Worm (Caenorhabditis elegans) whole organism, late embryonic: ENCODE measurements around the gene cpr-2.
A peak's percentile ranks its signal among the peaks of the same experiment; 100 is the strongest.

Source experiments
- Y22D7AL.16 ChIP-seq: sonication (generic microtip); optimal IDR thresholded peaks from 2 replicates; lab custom pipeline; 2016; ENCODE audit warnings: missing genetic modification characterization, missing compliant biosample characterization
- ama-1 ChIP-seq: fragments of 150-350 bp; optimal IDR thresholded peaks from 2 replicates; lab custom pipeline; 2014
- ceh-14 ChIP-seq: sonication (generic microtip); optimal IDR thresholded peaks from 2 replicates; lab custom pipeline; 2016; ENCODE audit warnings: missing genotype, missing genetic modification characterization, missing compliant biosample characterization
- ceh-19 ChIP-seq: fragments of 200-800 bp; sonication (Bioruptor generic); optimal IDR thresholded peaks from 2 replicates; lab custom pipeline; 2018; ENCODE audit warnings: mild to moderate bottlenecking, missing genetic modification characterization, missing compliant biosample characterization
- ceh-30 ChIP-seq: fragments of 150-350 bp; optimal IDR thresholded peaks from 2 replicates; lab custom pipeline; 2014; ENCODE audit warnings: missing biosample characterization, missing genetic modification characterization
- ceh-31 ChIP-seq: sonication (generic microtip); optimal IDR thresholded peaks from 2 replicates; lab custom pipeline; 2016; ENCODE audit warnings: missing genetic modification characterization, missing compliant biosample characterization
- ceh-6 ChIP-seq: fragments of 200-800 bp; sonication (Bioruptor generic); optimal IDR thresholded peaks from 2 replicates; lab custom pipeline; 2018; ENCODE audit warnings: mild to moderate bottlenecking, missing genetic modification characterization, missing compliant biosample characterization
- ceh-9 ChIP-seq: sonication (generic microtip); optimal IDR thresholded peaks from 2 replicates; lab custom pipeline; 2016; ENCODE audit warnings: mild to moderate bottlenecking, missing genetic modification characterization, inconsistent platforms, missing compliant biosample characterization
- che-1 ChIP-seq: sonication (generic microtip); optimal IDR thresholded peaks from 2 replicates; lab custom pipeline; 2016; ENCODE audit warnings: mild to moderate bottlenecking, missing genetic modification characterization, missing compliant biosample characterization
- dmd-4 ChIP-seq: sonication (generic microtip); optimal IDR thresholded peaks from 2 replicates; lab custom pipeline; 2016; ENCODE audit warnings: borderline replicate concordance, missing genetic modification characterization, missing compliant biosample characterization
- dve-1 ChIP-seq: sonication (generic microtip); optimal IDR thresholded peaks from 2 replicates; lab custom pipeline; 2017; ENCODE audit warnings: antibody characterized with exemption, mild to moderate bottlenecking, missing genetic modification characterization, missing compliant biosample characterization
- elt-2 ChIP-seq: sonication (generic microtip); optimal IDR thresholded peaks from 2 replicates; lab custom pipeline; 2016; ENCODE audit warnings: missing genetic modification reagents, missing genetic modification characterization, missing compliant biosample characterization
- elt-4 ChIP-seq: sonication (generic microtip); optimal IDR thresholded peaks from 2 replicates; lab custom pipeline; 2016; ENCODE audit warnings: missing genetic modification characterization, missing compliant biosample characterization
- ets-4 ChIP-seq: sonication (generic microtip); optimal IDR thresholded peaks from 2 replicates; lab custom pipeline; 2016; ENCODE audit warnings: missing genetic modification characterization, missing compliant biosample characterization
- eyg-1 ChIP-seq: sonication (generic microtip); optimal IDR thresholded peaks from 2 replicates; lab custom pipeline; 2016; ENCODE audit warnings: missing genotype, missing genetic modification characterization, missing compliant biosample characterization
- fkh-10 ChIP-seq: fragments of 150-350 bp; optimal IDR thresholded peaks from 2 replicates; lab custom pipeline; 2014; ENCODE audit warnings: missing biosample characterization, missing genetic modification reagents, missing genetic modification characterization
- fkh-6 ChIP-seq: sonication (generic microtip); optimal IDR thresholded peaks from 2 replicates; lab custom pipeline; 2016; ENCODE audit warnings: missing genetic modification characterization, missing compliant biosample characterization
- hlh-30 ChIP-seq: sonication (generic microtip); optimal IDR thresholded peaks from 2 replicates; lab custom pipeline; 2017; ENCODE audit warnings: antibody characterized with exemption, missing genetic modification characterization, missing compliant biosample characterization; ENCODE audit not compliant: insufficient read depth
- hlh-6 ChIP-seq: sonication (generic microtip); optimal IDR thresholded peaks from 2 replicates; lab custom pipeline; 2016; ENCODE audit warnings: missing genotype, missing genetic modification characterization, missing compliant biosample characterization
- hlh-8 ChIP-seq: sonication (generic microtip); optimal IDR thresholded peaks from 2 replicates; lab custom pipeline; 2016; ENCODE audit warnings: missing genotype, missing genetic modification characterization, missing compliant biosample characterization
- lin-11 ChIP-seq: fragments of 200-800 bp; sonication (Bioruptor generic); optimal IDR thresholded peaks from 2 replicates; lab custom pipeline; 2018; ENCODE audit warnings: mild to moderate bottlenecking, missing genetic modification characterization, missing compliant biosample characterization
- mec-3 ChIP-seq: sonication (generic microtip); optimal IDR thresholded peaks from 2 replicates; lab custom pipeline; 2016; ENCODE audit warnings: borderline replicate concordance, missing genetic modification characterization, missing compliant biosample characterization
- nfya-1 ChIP-seq: sonication (generic microtip); optimal IDR thresholded peaks from 2 replicates; lab custom pipeline; 2017; ENCODE audit warnings: missing genetic modification characterization, mild to moderate bottlenecking, missing compliant biosample characterization, antibody characterized with exemption, moderate library complexity
- odd-2 ChIP-seq: sonication (generic microtip); optimal IDR thresholded peaks from 2 replicates; lab custom pipeline; 2017; ENCODE audit warnings: antibody characterized with exemption, mild to moderate bottlenecking, missing genetic modification characterization, missing compliant biosample characterization
- pag-3 ChIP-seq: sonication (generic microtip); optimal IDR thresholded peaks from 2 replicates; lab custom pipeline; 2016; ENCODE audit warnings: missing compliant biosample characterization, missing genetic modification characterization, borderline replicate concordance
- pax-1 ChIP-seq: fragments of 150-350 bp; optimal IDR thresholded peaks from 2 replicates; lab custom pipeline; 2014; ENCODE audit warnings: missing biosample characterization, missing genetic modification characterization
- pha-2 ChIP-seq: sonication (generic microtip); optimal IDR thresholded peaks from 2 replicates; lab custom pipeline; 2017; ENCODE audit warnings: mild to moderate bottlenecking, missing genetic modification characterization, missing compliant biosample characterization
- pqm-1 ChIP-seq: sonication (generic microtip); optimal IDR thresholded peaks from 2 replicates; lab custom pipeline; 2016; ENCODE audit warnings: missing genetic modification characterization, missing compliant biosample characterization
- sox-2 ChIP-seq: fragments of 200-800 bp; sonication (Bioruptor generic); IDR thresholded peaks from 2 replicates; pipeline ENCODE4 v1.3.6; 2022; ENCODE audit warnings: missing genetic modification reagents, missing genetic modification characterization, missing compliant biosample characterization
- syd-9 ChIP-seq: sonication (generic microtip); optimal IDR thresholded peaks from 2 replicates; lab custom pipeline; 2016; ENCODE audit warnings: mild to moderate bottlenecking, missing genetic modification characterization, moderate library complexity, missing compliant biosample characterization
- ttx-3 ChIP-seq: sonication (generic microtip); optimal IDR thresholded peaks from 2 replicates; lab custom pipeline; 2016; ENCODE audit warnings: missing genetic modification reagents, missing genetic modification characterization, missing compliant biosample characterization
- unc-3 ChIP-seq, 2 experiments: fragments of 200-800 bp in 1 of 2; sonication (Bioruptor generic) in 1 of 2; sonication (generic microtip) in 1 of 2; conservative IDR thresholded peaks in 1 of 2; optimal IDR thresholded peaks in 1 of 2; 2 replicates each; pipeline versions ENCODE4 v1.3.6 to Lab custom; 2016 to 2022; ENCODE audit warnings: missing compliant biosample characterization in 2 of 2, missing genetic modification characterization in 2 of 2, missing genetic modification reagents in 1 of 2
- unc-55 ChIP-seq: sonication (generic microtip); optimal IDR thresholded peaks from 2 replicates; lab custom pipeline; 2017; ENCODE audit warnings: missing biosample characterization, missing genetic modification reagents, missing genetic modification characterization
- zip-5 ChIP-seq: sonication (generic microtip); optimal IDR thresholded peaks from 2 replicates; lab custom pipeline; 2016; ENCODE audit warnings: missing genetic modification characterization, missing compliant biosample characterization

cpr-2 gene

ce11 chrV:16505828-16506227 is 28.1 kb downstream of the cpr-2 start, which contains the start of gene nhr-54:
TSS of gene nhr-54 (minus strand) at chrV:16505928.
- TF ChIP-seq unc-55 (GFP tag; lab: Kevin White, UChicago) (no peak), fkh-6 (tag; lab: Kevin White, UChicago) (no peak), syd-9 (tag; lab: Kevin White, UChicago) (no peak), ceh-6 (no peak), dmd-4 (tag; lab: Kevin White, UChicago) (no peak), che-1 (tag; lab: Kevin White, UChicago) (no peak)

DNA sequence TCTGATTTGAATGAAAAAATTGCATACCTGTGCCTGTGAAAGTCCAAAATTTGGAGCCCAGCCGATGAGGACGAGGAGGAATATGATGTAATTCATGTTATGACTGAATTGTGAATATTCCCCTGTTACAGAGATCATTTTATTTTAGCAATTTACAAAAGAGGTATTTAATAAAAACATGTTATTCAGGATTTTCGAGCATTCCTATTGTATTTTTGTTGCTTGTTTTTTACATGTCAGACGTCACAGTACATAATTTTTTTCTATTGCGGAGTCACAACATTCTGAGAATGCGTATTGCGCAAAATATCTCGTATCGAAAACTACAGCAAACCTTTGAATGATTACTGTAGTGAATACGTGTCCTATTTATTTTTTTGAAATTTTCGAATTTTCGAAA is 30.7 kb downstream of the cpr-2 start, which contains the start of gene F36D3.14:
Gene F36D3.14, minus strand, starts transcription at position 101 of the 400 bp plus-strand sequence.
- TF ChIP-seq ceh-31 (tag; lab: Kevin White, UChicago): no peak
- TF ChIP-seq pqm-1 (tag; lab: Kevin White, UChicago): no peak
- no peak for TF ChIP-seq hlh-30 (tag; lab: Kevin White, UChicago)
- TF ChIP-seq ets-4 (tag; lab: Kevin White, UChicago): no peak
- no peak for TF ChIP-seq unc-55 (GFP tag; lab: Kevin White, UChicago)
- no peak for TF ChIP-seq ttx-3 (tag; lab: Kevin White, UChicago)
- no peak for TF ChIP-seq pag-3 (tag; lab: Kevin White, UChicago)
- TF ChIP-seq lin-11 (tag; lab: Kevin White, UChicago): no peak
- TF ChIP-seq nfya-1 (tag; lab: Kevin White, UChicago): no peak
- no peak for TF ChIP-seq pha-2
- no peak for TF ChIP-seq ceh-14 (tag; lab: Kevin White, UChicago)

DNA sequence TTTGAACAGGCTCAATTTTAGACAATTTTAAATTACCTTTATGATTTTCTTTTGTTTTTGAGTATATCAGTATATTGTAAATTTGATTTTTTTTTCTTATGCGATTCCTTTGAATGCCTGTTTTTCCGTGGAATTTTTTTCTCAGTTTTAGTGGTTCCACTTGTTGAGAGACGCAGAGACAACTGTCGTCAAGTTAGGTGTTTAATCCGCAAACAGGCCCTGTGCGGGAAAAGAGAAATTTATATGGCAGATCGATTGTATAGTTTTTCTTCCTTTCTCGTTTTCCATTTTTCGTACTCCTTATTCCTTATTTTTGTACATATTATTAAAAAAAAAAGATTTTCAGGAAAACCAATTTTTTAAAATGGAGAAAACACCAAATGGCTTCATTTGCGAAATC is 34.9 kb downstream of the cpr-2 start, which contains the start of gene F36D3.1:
Gene F36D3.1, plus strand, starts transcription at position 347 of the 400 bp plus-strand sequence.
- peak; percentile 37 for TF ChIP-seq nfya-1 (tag; lab: Kevin White, UChicago)
- no peak for TF ChIP-seq sox-2 (GFP tag; lab: Robert Waterston, UW)

- TF ChIP-seq dve-1 (no peak), ceh-9 (tag; lab: Kevin White, UChicago) (no peak), hlh-8 (tag; lab: Kevin White, UChicago) (no peak), ama-1 (lab: Kevin White, UChicago) (no peak), Y22D7AL.16 (tag; lab: Kevin White, UChicago) (no peak), elt-4 (tag; lab: Kevin White, UChicago) (no peak), pax-1 (tag; lab: Kevin White, UChicago) (no peak), fkh-10 (GFP tag; lab: Kevin White, UChicago) (no peak), ttx-3 (tag; lab: Kevin White, UChicago) (no peak), eyg-1 (tag; lab: Kevin White, UChicago) (no peak), zip-5 (tag; lab: Kevin White, UChicago) (no peak), odd-2 (tag; lab: Kevin White, UChicago) (no peak), ceh-30 (tag; lab: Kevin White, UChicago) (no peak), ceh-19 (GFP tag; lab: Kevin White, UChicago) (no peak), mec-3 (no peak)
Observed at ce11 chrV:16497504-16497903, 36.4 kb downstream of the cpr-2 start, which contains the start of gene srh-136. TSS of gene srh-136 (minus strand) at chrV:16497596.

- TF ChIP-seq ceh-31 (tag; lab: Kevin White, UChicago) (no peak), unc-3 (GFP tag; conservative IDR thresholded peaks at IDR 0.05; lab: Robert Waterston, UW) (no peak), unc-3 (tag; optimal IDR thresholded peaks at IDR 0.05; lab: Kevin White, UChicago) (no peak), elt-2 (tag; lab: Kevin White, UChicago) (peak; percentile 88), hlh-6 (tag; lab: Kevin White, UChicago) (no peak), ceh-19 (GFP tag; lab: Kevin White, UChicago) (no peak)
Observed at ce11 chrV:16494359-16494758, 39.5 kb downstream of the cpr-2 start, which contains the start of gene comt-2. TSS of gene comt-2 (minus strand) at chrV:16494489.
